Fruit fly (Drosophila melanogaster) whole organism, embryonic: Measurements from ENCODE around the gene CG31099.

ENCODE experiments used
- Adf1 ChIP-seq: fragments of 200-800 bp; sonication (Bioruptor generic); IDR thresholded peaks from 2 replicates; pipeline ENCODE4 v1.3.6; 2022; ENCODE audit warnings: missing biosample characterization, missing genetic modification characterization
- Atf3 ChIP-seq: fragments of 200-800 bp; sonication (Bioruptor generic); optimal IDR thresholded peaks from 3 replicates; lab custom pipeline; 2016; ENCODE audit warnings: missing biosample characterization, missing genetic modification characterization
- B-H1 ChIP-seq: fragments of 200-800 bp; sonication (Bioruptor generic); IDR thresholded peaks from 3 replicates; pipeline ENCODE4 v1.3.6; 2022; ENCODE audit warnings: missing biosample characterization, missing genetic modification characterization
- CG10147 ChIP-seq: fragments of 200-800 bp; sonication (Bioruptor generic); optimal IDR thresholded peaks from 2 replicates; lab custom pipeline; 2019; ENCODE audit warnings: missing biosample characterization, mild to moderate bottlenecking, missing genetic modification characterization, moderate library complexity
- CG11085 ChIP-seq: fragments of 200-800 bp; sonication (Bioruptor generic); IDR thresholded peaks from 2 replicates; pipeline ENCODE4 v1.3.6; 2022; ENCODE audit warnings: missing biosample characterization, missing genetic modification characterization
- CG14441 ChIP-seq: fragments of 200-800 bp; sonication (Bioruptor generic); IDR thresholded peaks from 2 replicates; pipeline ENCODE4 v1.3.6; 2022; ENCODE audit warnings: missing biosample characterization, missing genetic modification characterization
- CG14965 ChIP-seq: fragments of 200-800 bp; sonication (Bioruptor generic); optimal IDR thresholded peaks from 2 replicates; lab custom pipeline; 2016; ENCODE audit warnings: missing biosample characterization, missing genetic modification characterization, borderline replicate concordance
- CG15269 ChIP-seq: fragments of 200-800 bp; sonication (Bioruptor generic); optimal IDR thresholded peaks from 2 replicates; lab custom pipeline; 2018; ENCODE audit warnings: missing biosample characterization, mild to moderate bottlenecking, missing genetic modification characterization, moderate library complexity
- CG1832 ChIP-seq: fragments of 200-800 bp; sonication (Bioruptor generic); optimal IDR thresholded peaks from 2 replicates; lab custom pipeline; 2017; ENCODE audit warnings: missing biosample characterization, mild to moderate bottlenecking, missing genetic modification characterization, inconsistent platforms
- CG18599 ChIP-seq: fragments of 200-800 bp; sonication (Bioruptor generic); optimal IDR thresholded peaks from 3 replicates; lab custom pipeline; 2017; ENCODE audit warnings: missing biosample characterization, missing genetic modification characterization, mild to moderate bottlenecking, moderate library complexity, missing genetic modification reagents
- CG2116 ChIP-seq: fragments of 200-800 bp; sonication (Bioruptor generic); optimal IDR thresholded peaks from 3 replicates; lab custom pipeline; 2018; ENCODE audit warnings: missing biosample characterization, mild to moderate bottlenecking, missing genetic modification characterization
- CG2202 ChIP-seq: fragments of 200-800 bp; sonication (Bioruptor generic); optimal IDR thresholded peaks from 2 replicates; lab custom pipeline; 2018; ENCODE audit warnings: missing biosample characterization, mild to moderate bottlenecking, missing genetic modification characterization
- CG2712 ChIP-seq: fragments of 200-800 bp; optimal IDR thresholded peaks from 3 replicates; lab custom pipeline; 2019; ENCODE audit warnings: missing biosample characterization, mild to moderate bottlenecking, missing genetic modification characterization, moderate library complexity
- CG30020 ChIP-seq: fragments of 200-800 bp; optimal IDR thresholded peaks from 2 replicates; lab custom pipeline; 2019; ENCODE audit warnings: missing biosample characterization, mild to moderate bottlenecking, missing genetic modification characterization, moderate library complexity
- CG30431 ChIP-seq: fragments of 200-800 bp; sonication (Bioruptor generic); optimal IDR thresholded peaks from 2 replicates; lab custom pipeline; 2017; ENCODE audit warnings: missing biosample characterization, missing genetic modification characterization
- CG33557 ChIP-seq: fragments of 200-800 bp; sonication (Bioruptor generic); optimal IDR thresholded peaks from 2 replicates; lab custom pipeline; 2019; ENCODE audit warnings: missing biosample characterization, mild to moderate bottlenecking, missing genetic modification characterization, moderate library complexity
- CG34422 ChIP-seq: fragments of 200-800 bp; sonication (Bioruptor generic); IDR thresholded peaks from 3 replicates; pipeline ENCODE4 v1.3.6; 2022; ENCODE audit warnings: missing biosample characterization, missing genetic modification characterization
- CG4282 ChIP-seq: fragments of 200-800 bp; sonication (Bioruptor generic); optimal IDR thresholded peaks from 2 replicates; lab custom pipeline; 2016; ENCODE audit warnings: missing biosample characterization, missing genetic modification characterization
- CG4730 ChIP-seq: fragments of 200-800 bp; sonication (Bioruptor generic); IDR thresholded peaks from 2 replicates; pipeline ENCODE4 v1.3.6; 2022; ENCODE audit warnings: missing biosample characterization, missing genetic modification characterization
- CG6683 ChIP-seq: fragments of 200-800 bp; sonication (Bioruptor generic); optimal IDR thresholded peaks from 2 replicates; lab custom pipeline; 2017; ENCODE audit warnings: missing biosample characterization, mild to moderate bottlenecking, missing genetic modification characterization, missing genetic modification reagents
- CG6791 ChIP-seq: fragments of 200-800 bp; sonication (Bioruptor generic); IDR thresholded peaks from 3 replicates; pipeline ENCODE4 v1.3.6; 2022; ENCODE audit warnings: missing biosample characterization, missing genetic modification characterization; ENCODE audit not compliant: partially characterized antibody
- CG9437 ChIP-seq: fragments of 200-800 bp; sonication (Bioruptor generic); optimal IDR thresholded peaks from 2 replicates; lab custom pipeline; 2018; ENCODE audit warnings: missing biosample characterization, mild to moderate bottlenecking, missing genetic modification characterization
- CG9797 ChIP-seq: fragments of 200-800 bp; sonication (Bioruptor generic); optimal IDR thresholded peaks from 3 replicates; lab custom pipeline; 2018; ENCODE audit warnings: missing biosample characterization, mild to moderate bottlenecking, missing genetic modification characterization
- CG9876 ChIP-seq: fragments of 200-800 bp; sonication (Bioruptor generic); optimal IDR thresholded peaks from 2 replicates; lab custom pipeline; 2016; ENCODE audit warnings: missing biosample characterization, missing genetic modification characterization
- Chrac-16 ChIP-seq: fragments of 200-800 bp; sonication (Bioruptor generic); optimal IDR thresholded peaks from 3 replicates; lab custom pipeline; 2016; ENCODE audit warnings: missing biosample characterization, missing genetic modification characterization
- Dad ChIP-seq: fragments of 200-800 bp; sonication (Bioruptor generic); optimal IDR thresholded peaks from 3 replicates; lab custom pipeline; 2016; ENCODE audit warnings: missing biosample characterization, missing genetic modification characterization
- Dbx ChIP-seq: fragments of 200-800 bp; sonication (Bioruptor generic); IDR thresholded peaks from 3 replicates; pipeline ENCODE4 v1.3.6; 2022; ENCODE audit warnings: missing biosample characterization, missing genetic modification characterization
- Dref ChIP-seq: fragments of 200-800 bp; sonication (Bioruptor generic); IDR thresholded peaks from 2 replicates; pipeline ENCODE4 v1.3.6; 2022; ENCODE audit warnings: missing biosample characterization, missing genetic modification characterization
- Hr78 ChIP-seq, 2 experiments: fragments of 200-800 bp in 1 of 2; fragments of >200 bp in 1 of 2; sonication (Bioruptor generic) in 1 of 2; optimal IDR thresholded peaks; 2 replicates each; lab custom pipeline; 2017 to 2019; ENCODE audit warnings: missing biosample characterization in 2 of 2, missing genetic modification characterization in 2 of 2, mild to moderate bottlenecking in 1 of 2, moderate library complexity in 1 of 2
- Med ChIP-seq: fragments of 200-800 bp; sonication (Bioruptor generic); peaks from one replicate; lab custom pipeline; 2016; ENCODE audit warnings: missing biosample characterization, missing genetic modification characterization, mild to moderate bottlenecking, inconsistent platforms, moderate library complexity
- Myb ChIP-seq: fragments of 200-800 bp; sonication (Bioruptor generic); optimal IDR thresholded peaks from 2 replicates; lab custom pipeline; 2016; ENCODE audit warnings: missing biosample characterization, missing genetic modification characterization
- Oaz ChIP-seq: fragments of 200-800 bp; sonication (Bioruptor generic); IDR thresholded peaks from 2 replicates; pipeline ENCODE4 v1.3.6; 2022; ENCODE audit warnings: missing biosample characterization, missing genetic modification characterization
- PHDP ChIP-seq: fragments of 200-800 bp; sonication (Bioruptor generic); optimal IDR thresholded peaks from 3 replicates; lab custom pipeline; 2018; ENCODE audit warnings: missing biosample characterization, mild to moderate bottlenecking, missing genetic modification characterization, moderate library complexity
- Ptx1 ChIP-seq: fragments of 200-800 bp; sonication (Bioruptor generic); IDR thresholded peaks from 2 replicates; pipeline ENCODE4 v1.3.6; 2022; ENCODE audit warnings: missing biosample characterization, missing genetic modification characterization
- Xrp1 ChIP-seq: fragments of 200-800 bp; sonication (Bioruptor generic); IDR thresholded peaks from 2 replicates; pipeline ENCODE4 v1.3.6; 2022; ENCODE audit warnings: missing biosample characterization, missing genetic modification characterization
- ap ChIP-seq: fragments of 200-800 bp; sonication (Bioruptor generic); IDR thresholded peaks from 2 replicates; pipeline ENCODE4 v1.3.6; 2022; ENCODE audit warnings: missing biosample characterization, missing genetic modification characterization
- ase ChIP-seq: fragments of 200-800 bp; sonication (Bioruptor generic); IDR thresholded peaks from 3 replicates; pipeline ENCODE4 v1.3.6; 2022; ENCODE audit warnings: missing biosample characterization, missing genetic modification characterization
- bowl ChIP-seq: fragments of 200-800 bp; sonication (Bioruptor generic); IDR thresholded peaks from 2 replicates; pipeline ENCODE4 v1.3.6; 2022; ENCODE audit warnings: missing biosample characterization, missing genetic modification characterization
- btn ChIP-seq: fragments of 200-800 bp; sonication (Bioruptor generic); optimal IDR thresholded peaks from 2 replicates; lab custom pipeline; 2016; ENCODE audit warnings: missing biosample characterization, missing genetic modification characterization
- cas ChIP-seq: fragments of 200-800 bp; sonication (Bioruptor generic); IDR thresholded peaks from 2 replicates; pipeline ENCODE4 v1.3.6; 2022; ENCODE audit warnings: missing biosample characterization, missing genetic modification characterization
- dysf ChIP-seq: fragments of 200-800 bp; sonication (Bioruptor generic); IDR thresholded peaks from 3 replicates; pipeline ENCODE4 v1.3.6; 2022; ENCODE audit warnings: missing biosample characterization, missing genetic modification characterization
- en ChIP-seq: fragments of 200-800 bp; sonication (Bioruptor generic); optimal IDR thresholded peaks from 2 replicates; lab custom pipeline; 2016; ENCODE audit warnings: missing biosample characterization, missing genetic modification characterization
- fd102C ChIP-seq: fragments of 200-800 bp; sonication (Bioruptor generic); optimal IDR thresholded peaks from 2 replicates; lab custom pipeline; 2018; ENCODE audit warnings: missing biosample characterization, mild to moderate bottlenecking, missing genetic modification characterization, moderate library complexity
- jumu ChIP-seq: fragments of 200-800 bp; sonication (Bioruptor generic); optimal IDR thresholded peaks from 3 replicates; lab custom pipeline; 2016; ENCODE audit warnings: missing biosample characterization, missing genetic modification characterization
- pho ChIP-seq: fragments of 200-800 bp; sonication (Bioruptor generic); optimal IDR thresholded peaks from 2 replicates; lab custom pipeline; 2016; ENCODE audit warnings: missing biosample characterization, missing genetic modification characterization
- ro ChIP-seq: fragments of 200-800 bp; sonication (Bioruptor generic); IDR thresholded peaks from 2 replicates; pipeline ENCODE4 v1.3.6; 2022; ENCODE audit warnings: missing biosample characterization, missing genetic modification characterization
- stwl ChIP-seq: fragments of 200-800 bp; sonication (Bioruptor generic); optimal IDR thresholded peaks from 3 replicates; lab custom pipeline; 2018; ENCODE audit warnings: missing biosample characterization, mild to moderate bottlenecking, missing genetic modification characterization, moderate library complexity
- tgo ChIP-seq: fragments of 200-800 bp; sonication (Bioruptor generic); IDR thresholded peaks from 3 replicates; pipeline ENCODE4 v1.3.6; 2022; ENCODE audit warnings: missing biosample characterization, missing genetic modification characterization
- tna ChIP-seq: fragments of 200-800 bp; sonication (Bioruptor generic); IDR thresholded peaks from 2 replicates; pipeline ENCODE4 v1.3.6; 2022; ENCODE audit warnings: missing biosample characterization, missing genetic modification characterization; ENCODE audit not compliant: partially characterized antibody
- vfl ChIP-seq: fragments of 200-800 bp; sonication (Bioruptor generic); optimal IDR thresholded peaks from 2 replicates; lab custom pipeline; 2016; ENCODE audit warnings: missing biosample characterization, missing genetic modification characterization
- vnd ChIP-seq: fragments of 200-800 bp; sonication (Bioruptor generic); IDR thresholded peaks from 3 replicates; pipeline ENCODE4 v1.3.6; 2022; ENCODE audit warnings: missing biosample characterization, missing genetic modification characterization; ENCODE audit not compliant: partially characterized antibody

The CG31099 gene

DNA sequence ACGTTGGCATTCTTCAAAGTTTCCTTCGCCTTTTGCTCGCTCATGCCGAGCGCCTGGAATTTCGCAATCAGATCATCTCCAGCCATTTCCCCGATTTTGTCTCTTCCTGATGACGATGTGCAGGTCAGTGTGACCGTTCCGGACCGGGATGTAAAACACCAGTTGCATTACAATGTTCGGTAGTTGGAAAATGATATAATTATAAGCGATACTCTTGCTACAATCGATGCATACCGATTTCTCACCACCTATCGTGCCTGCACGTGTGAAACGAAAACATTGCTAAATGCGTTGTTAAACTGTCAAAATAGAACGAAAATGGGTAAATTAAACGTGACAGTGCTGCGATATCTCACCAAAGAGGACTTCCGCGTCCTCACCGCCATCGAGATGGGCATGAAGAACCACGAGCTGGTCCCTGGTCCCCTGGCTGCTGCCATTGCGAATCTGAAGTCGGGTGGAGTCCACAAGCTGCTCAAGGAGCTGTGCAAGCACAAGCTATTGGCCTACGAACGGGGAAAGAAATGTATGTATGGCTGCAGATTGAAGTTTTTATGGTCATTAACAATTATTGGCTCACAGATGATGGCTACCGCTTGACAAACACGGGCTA, 45.0 kb downstream of the CG31099 start, which contains the start of the genes GlnRS and RIOK2 (continued):
- TF ChIP-seq Myb, result peak; percentile 60
- peak; percentile 92 for TF ChIP-seq tna (GFP tag; lab: Robert Waterston, UW)
- TF ChIP-seq ase (GFP tag; lab: Robert Waterston, UW), result no peak
- no peak for TF ChIP-seq CG4282 (GFP tag; lab: Kevin White, UChicago)
- peak; percentile 5 for TF ChIP-seq pho (GFP tag; lab: Kevin White, UChicago)
- peak; percentile 88 for TF ChIP-seq Dref (GFP tag; lab: Robert Waterston, UW)
- TF ChIP-seq Oaz (GFP tag; lab: Robert Waterston, UW), result no peak
- no peak for TF ChIP-seq CG11085 (GFP tag; lab: Robert Waterston, UW)
- TF ChIP-seq CG14965, result no peak
- no peak for TF ChIP-seq Adf1
- TF ChIP-seq PHDP (tag; lab: Kevin White, UChicago), result no peak
- TF ChIP-seq cas, result 0 out of 2 replicates have a peak, but pooled peaks have one; percentile 13
- no peak for TF ChIP-seq dysf (GFP tag; lab: Robert Waterston, UW)
- no peak for TF ChIP-seq CG2202 (tag; lab: Kevin White, UChicago)
- no peak for TF ChIP-seq bowl (GFP tag; lab: Robert Waterston, UW)
- TF ChIP-seq CG30020 (tag; lab: Kevin White, UChicago), result peak; percentile 94
- no peak for TF ChIP-seq CG9876 (GFP tag; lab: Kevin White, UChicago)
- TF ChIP-seq CG2116, result peak; percentile 85
- TF ChIP-seq Ptx1 (GFP tag; lab: Robert Waterston, UW), result no peak
- no peak for TF ChIP-seq CG9437 (GFP tag; lab: Kevin White, UChicago)
- no peak for TF ChIP-seq ap (GFP tag; lab: Robert Waterston, UW)
- no peak for TF ChIP-seq Chrac-16 (GFP tag; lab: Kevin White, UChicago)
- no peak for TF ChIP-seq tgo
- TF ChIP-seq Hr78 (GFP tag; optimal IDR thresholded peaks at IDR 0.05; lab: Kevin White, UChicago), result peak in 1 of 2 experiments; percentile 41
- TF ChIP-seq B-H1 (GFP tag; lab: Robert Waterston, UW), result no peak
- TF ChIP-seq jumu (GFP tag; lab: Kevin White, UChicago), result no peak
- no peak for TF ChIP-seq ro (GFP tag; lab: Robert Waterston, UW)
- peak; percentile 97 for TF ChIP-seq CG6791 (GFP tag; lab: Robert Waterston, UW)
- TF ChIP-seq CG14441 (GFP tag; lab: Robert Waterston, UW), result no peak
- TF ChIP-seq Med (GFP tag; lab: Kevin White, UChicago), result peak; percentile 78
- TF ChIP-seq CG18599 (GFP tag; lab: Kevin White, UChicago), result no peak
- no peak for TF ChIP-seq CG6683 (GFP tag; lab: Kevin White, UChicago)
- TF ChIP-seq fd102C (GFP tag; lab: Kevin White, UChicago), result no peak
- TF ChIP-seq Dbx (GFP tag; lab: Robert Waterston, UW), result peak; percentile 60; the same call in 2 of the 3 replicates
- no peak for TF ChIP-seq CG15269
- no peak for TF ChIP-seq vfl (GFP tag; lab: Kevin White, UChicago)
- TF ChIP-seq vnd (GFP tag; lab: Robert Waterston, UW), result peak; percentile 92
- TF ChIP-seq CG2712 (tag; lab: Kevin White, UChicago), result peak; percentile 48
- peak; percentile 85; the same call in 2 of the 3 replicates for TF ChIP-seq CG34422 (GFP tag; lab: Robert Waterston, UW)
- TF ChIP-seq CG10147 (GFP tag; lab: Kevin White, UChicago), result no peak
- no peak for TF ChIP-seq btn
- TF ChIP-seq Xrp1 (GFP tag; lab: Robert Waterston, UW), result 0 out of 2 replicates have a peak, but pooled peaks have one; percentile 15
- no peak for TF ChIP-seq CG4730
- TF ChIP-seq CG9797 (GFP tag; lab: Kevin White, UChicago), result peak; percentile 94
- TF ChIP-seq en (GFP tag; lab: Kevin White, UChicago), result no peak
- no peak for TF ChIP-seq CG1832 (GFP tag; lab: Kevin White, UChicago)
- TF ChIP-seq CG30431 (GFP tag; lab: Kevin White, UChicago), result no peak
- TF ChIP-seq stwl (tag; lab: Kevin White, UChicago), result peak; percentile 95
- TF ChIP-seq Dad, result no peak
- peak; percentile 5 for TF ChIP-seq Atf3 (GFP tag; lab: Kevin White, UChicago)
- TF ChIP-seq CG33557 (GFP tag; lab: Kevin White, UChicago), result no peak
